Fruit fly (Drosophila melanogaster): ENCODE measurements around the gene CG6707.

Gene CG6707

dm6 chr3L:9898355-9898754 lies at the start of gene CG6707, which contains the start of gene CG46387 (continued):
- peak; percentile 11 for TF ChIP-seq zfh2 (GFP tag; optimal IDR thresholded peaks at IDR 0.05)
- TF ChIP-seq CG31388 (GFP tag; optimal IDR thresholded peaks at IDR 0.05), result no peak
- TF ChIP-seq bbx (GFP tag; IDR thresholded peaks at IDR 0.05; ENCODE audit: partially characterized antibody), result peak; percentile 18; the same call in 1 of the 2 replicates
- no peak for TF ChIP-seq CG6689 (GFP tag; IDR thresholded peaks at IDR 0.05)
- peak; percentile 3 for TF ChIP-seq CG7786 (GFP tag; optimal IDR thresholded peaks at IDR 0.05)
- TF ChIP-seq amos (GFP tag; IDR thresholded peaks at IDR 0.05; ENCODE audit: partially characterized antibody), result peak; percentile 59
- peak; percentile 24; the same call in 1 of the 2 replicates for TF ChIP-seq inv (GFP tag; IDR thresholded peaks at IDR 0.05; ENCODE audit: partially characterized antibody)
- peak; percentile 47 for TF ChIP-seq pum (GFP tag; optimal IDR thresholded peaks at IDR 0.05)
- no peak for TF ChIP-seq CG11695 (GFP tag; IDR thresholded peaks at IDR 0.05)
- TF ChIP-seq gcm (GFP tag; optimal IDR thresholded peaks at IDR 0.05), result no peak
- TF ChIP-seq row (GFP tag; IDR thresholded peaks at IDR 0.05), result peak; percentile 71
- peak; percentile 54 for TF ChIP-seq Ets97D (GFP tag; optimal IDR thresholded peaks at IDR 0.05)
- no peak for TF ChIP-seq Antp (GFP tag; optimal IDR thresholded peaks at IDR 0.05)
- no peak for TF ChIP-seq CG7357 (GFP tag; IDR thresholded peaks at IDR 0.05)
- no peak for TF ChIP-seq Lim3 (GFP tag; IDR thresholded peaks at IDR 0.05)
- peak; percentile 70 for TF ChIP-seq ewg (GFP tag; optimal IDR thresholded peaks at IDR 0.05)
- no peak for TF ChIP-seq CG15073 (GFP tag; optimal IDR thresholded peaks at IDR 0.05)
- peak; percentile 72 for TF ChIP-seq Lhr (GFP tag; optimal IDR thresholded peaks at IDR 0.05)
- no peak for TF ChIP-seq CG12236 (GFP tag; optimal IDR thresholded peaks at IDR 0.05)
- no peak for TF ChIP-seq abd-A (tag; optimal IDR thresholded peaks at IDR 0.05)
- no peak for TF ChIP-seq CG34376 (GFP tag; optimal IDR thresholded peaks at IDR 0.05)
- peak; percentile 81 for TF ChIP-seq Med (GFP tag)
- peak; percentile 12 for TF ChIP-seq Hsf (GFP tag; optimal IDR thresholded peaks at IDR 0.05)
- TF ChIP-seq Xbp1 (GFP tag; optimal IDR thresholded peaks at IDR 0.05), result peak; percentile 25
- no peak for TF ChIP-seq CG8359 (GFP tag; optimal IDR thresholded peaks at IDR 0.05; ENCODE audit: borderline replicate concordance)
- no peak for TF ChIP-seq fd102C (GFP tag; optimal IDR thresholded peaks at IDR 0.05)
- TF ChIP-seq NfI (GFP tag; optimal IDR thresholded peaks at IDR 0.05), result peak; percentile 50
- no peak for TF ChIP-seq Meics (GFP tag; optimal IDR thresholded peaks at IDR 0.05)
- no peak for TF ChIP-seq CG3407 (GFP tag; optimal IDR thresholded peaks at IDR 0.05)
- TF ChIP-seq CG4707 (GFP tag; optimal IDR thresholded peaks at IDR 0.05), result no peak
- TF ChIP-seq CG2889 (GFP tag; IDR thresholded peaks at IDR 0.05), result no peak
- no peak for TF ChIP-seq CG7839 (tag; optimal IDR thresholded peaks at IDR 0.05)
- TF ChIP-seq Tbp (GFP tag; optimal IDR thresholded peaks at IDR 0.05), result no peak
- TF ChIP-seq MESR4 (GFP tag; optimal IDR thresholded peaks at IDR 0.05), result peak; percentile 85
- TF ChIP-seq Abd-B (GFP tag; optimal IDR thresholded peaks at IDR 0.05), result no peak
- TF ChIP-seq CG15514 (GFP tag; optimal IDR thresholded peaks at IDR 0.05), result peak; percentile 99
- peak; percentile 54; the same call in 1 of the 3 replicates for TF ChIP-seq Dbx (GFP tag; IDR thresholded peaks at IDR 0.05)
- TF ChIP-seq Sry-δ (GFP tag; optimal IDR thresholded peaks at IDR 0.05), result peak; percentile 36
- TF ChIP-seq Rx (GFP tag; IDR thresholded peaks at IDR 0.05), result no peak
- TF ChIP-seq CG11723 (GFP tag; optimal IDR thresholded peaks at IDR 0.05), result no peak
- TF ChIP-seq sd (tag; optimal IDR thresholded peaks at IDR 0.05), result no peak
- no peak for TF ChIP-seq ro (GFP tag; IDR thresholded peaks at IDR 0.05)
- TF ChIP-seq CG17829 (tag; optimal IDR thresholded peaks at IDR 0.05), result peak; percentile 56
- no peak for TF ChIP-seq ash1 (GFP tag; optimal IDR thresholded peaks at IDR 0.05)
- no peak for TF ChIP-seq crol (GFP tag; IDR thresholded peaks at IDR 0.05)
- TF ChIP-seq CG12769 (tag; optimal IDR thresholded peaks at IDR 0.05), result peak; percentile 34
- TF ChIP-seq CG9876 (GFP tag; optimal IDR thresholded peaks at IDR 0.05), result peak; percentile 7
- TF ChIP-seq Opbp (GFP tag; IDR thresholded peaks at IDR 0.05; ENCODE audit: partially characterized antibody), result peak; percentile 63; the same call in 2 of the 3 replicates
- no peak for TF ChIP-seq dati (GFP tag; IDR thresholded peaks at IDR 0.05)
- no peak for TF ChIP-seq fru (optimal IDR thresholded peaks at IDR 0.05)
- TF ChIP-seq sug (tag; optimal IDR thresholded peaks at IDR 0.05), result peak; percentile 28

All from whole organism, embryonic.